Worm (Caenorhabditis elegans) whole organism, L2 larva: ENCODE measurements around the gene Y60A3A.8.

ENCODE experiments used
- C34F6.9 ChIP-seq: fragments of 150-350 bp; optimal IDR thresholded peaks from 2 replicates; lab custom pipeline; 2014; ENCODE audit warnings: missing biosample characterization, missing genetic modification characterization
- F13H6.1 ChIP-seq: sonication (generic microtip); optimal IDR thresholded peaks from 2 replicates; lab custom pipeline; 2016; ENCODE audit warnings: missing genetic modification characterization, missing compliant biosample characterization
- alr-1 ChIP-seq: fragments of 150-350 bp; optimal IDR thresholded peaks from 2 replicates; lab custom pipeline; 2014; ENCODE audit warnings: missing biosample characterization, missing genetic modification characterization
- aly-2 ChIP-seq: fragments of 150-350 bp; optimal IDR thresholded peaks from 2 replicates; lab custom pipeline; 2014; ENCODE audit warnings: missing biosample characterization, missing genetic modification characterization
- ama-1 ChIP-seq: fragments of 150-350 bp; optimal IDR thresholded peaks from 2 replicates; lab custom pipeline; 2018; ENCODE audit warnings: inconsistent platforms
- blmp-1 ChIP-seq: sonication (generic microtip); optimal IDR thresholded peaks from 2 replicates; lab custom pipeline; 2017; ENCODE audit warnings: missing genetic modification characterization, mild to moderate bottlenecking, missing compliant biosample characterization, antibody characterized with exemption, moderate library complexity; ENCODE audit not compliant: insufficient read depth
- ceh-16 ChIP-seq: fragments of 150-350 bp; optimal IDR thresholded peaks from 2 replicates; lab custom pipeline; 2014; ENCODE audit warnings: missing biosample characterization, missing genetic modification characterization
- ceh-82 ChIP-seq: fragments of 150-350 bp; optimal IDR thresholded peaks from 2 replicates; lab custom pipeline; 2014; ENCODE audit warnings: missing biosample characterization, missing genetic modification characterization
- crh-2 ChIP-seq: sonication (generic microtip); optimal IDR thresholded peaks from 2 replicates; lab custom pipeline; 2017; ENCODE audit warnings: missing biosample characterization, missing genetic modification characterization
- dmd-4 ChIP-seq: sonication (generic microtip); optimal IDR thresholded peaks from 2 replicates; lab custom pipeline; 2017; ENCODE audit warnings: missing biosample characterization, missing genetic modification characterization
- egl-27 ChIP-seq: sonication (generic microtip); optimal IDR thresholded peaks from 3 replicates; lab custom pipeline; 2017; ENCODE audit warnings: missing biosample characterization, missing genetic modification reagents, missing genetic modification characterization
- elt-3 ChIP-seq: sonication (generic microtip); optimal IDR thresholded peaks from 2 replicates; lab custom pipeline; 2017; ENCODE audit warnings: missing biosample characterization, missing genetic modification characterization
- fos-1 ChIP-seq: fragments of 150-350 bp; optimal IDR thresholded peaks from 2 replicates; lab custom pipeline; 2014; ENCODE audit warnings: missing biosample characterization, missing genetic modification characterization
- lin-11 ChIP-seq: fragments of 150-350 bp; sonication (generic microtip); optimal IDR thresholded peaks from 2 replicates; lab custom pipeline; 2014; ENCODE audit warnings: missing biosample characterization, missing genetic modification characterization, inconsistent platforms, mixed read lengths
- lin-13 ChIP-seq: fragments of 150-350 bp; optimal IDR thresholded peaks from 2 replicates; lab custom pipeline; 2014; ENCODE audit warnings: missing biosample characterization, missing genetic modification reagents, missing genetic modification characterization
- lin-39 ChIP-seq: fragments of 150-350 bp; optimal IDR thresholded peaks from 2 replicates; lab custom pipeline; 2014; ENCODE audit warnings: missing biosample characterization, missing genetic modification reagents, missing genetic modification characterization
- lsy-2 ChIP-seq, 2 experiments: fragments of 150-350 bp in 1 of 2; sonication (generic microtip) in 1 of 2; optimal IDR thresholded peaks; 2 replicates each; lab custom pipeline; 2014 to 2017; ENCODE audit warnings: missing biosample characterization in 2 of 2, missing genetic modification characterization in 2 of 2
- mab-5 ChIP-seq: fragments of 150-350 bp; optimal IDR thresholded peaks from 2 replicates; lab custom pipeline; 2014; ENCODE audit warnings: missing biosample characterization, missing genetic modification characterization
- mbf-1 ChIP-seq: sonication (generic microtip); optimal IDR thresholded peaks from 2 replicates; lab custom pipeline; 2017; ENCODE audit warnings: missing biosample characterization, missing genetic modification characterization
- mdl-1 ChIP-seq, 2 experiments: fragments of 150-350 bp in 1 of 2; sonication (generic microtip) in 1 of 2; optimal IDR thresholded peaks; 2 replicates each; lab custom pipeline; 2017; ENCODE audit warnings: missing biosample characterization in 2 of 2, missing genetic modification characterization in 2 of 2
- nhr-11 ChIP-seq: fragments of 150-350 bp; optimal IDR thresholded peaks from 2 replicates; lab custom pipeline; 2014; ENCODE audit warnings: missing biosample characterization, missing genetic modification characterization
- nhr-12 ChIP-seq: fragments of 150-350 bp; optimal IDR thresholded peaks from 2 replicates; lab custom pipeline; 2014; ENCODE audit warnings: missing biosample characterization, missing genetic modification characterization
- nhr-129 ChIP-seq: fragments of 150-350 bp; optimal IDR thresholded peaks from 2 replicates; lab custom pipeline; 2014; ENCODE audit warnings: missing biosample characterization, missing genetic modification characterization
- nhr-21 ChIP-seq: fragments of 150-350 bp; optimal IDR thresholded peaks from 2 replicates; lab custom pipeline; 2014; ENCODE audit warnings: missing biosample characterization, missing genetic modification characterization
- nhr-23 ChIP-seq: fragments of 150-350 bp; optimal IDR thresholded peaks from 2 replicates; lab custom pipeline; 2014; ENCODE audit warnings: missing biosample characterization, missing genetic modification reagents, missing genetic modification characterization
- nhr-237 ChIP-seq: fragments of 150-350 bp; optimal IDR thresholded peaks from 2 replicates; lab custom pipeline; 2014; ENCODE audit warnings: missing biosample characterization, missing genetic modification characterization
- nhr-77 ChIP-seq: fragments of 150-350 bp; optimal IDR thresholded peaks from 2 replicates; lab custom pipeline; 2014; ENCODE audit warnings: missing biosample characterization, missing genetic modification characterization
- peb-1 ChIP-seq: fragments of 150-350 bp; optimal IDR thresholded peaks from 2 replicates; lab custom pipeline; 2014; ENCODE audit warnings: missing biosample characterization, missing genetic modification characterization
- sem-4 ChIP-seq: fragments of 150-350 bp; optimal IDR thresholded peaks from 2 replicates; lab custom pipeline; 2014; ENCODE audit warnings: missing biosample characterization, missing genetic modification reagents, missing genetic modification characterization
- skn-1 ChIP-seq: sonication (generic microtip); optimal IDR thresholded peaks from 2 replicates; lab custom pipeline; 2017; ENCODE audit warnings: missing biosample characterization, missing genetic modification characterization
- sma-3 ChIP-seq: sonication (generic microtip); optimal IDR thresholded peaks from 2 replicates; lab custom pipeline; 2016; ENCODE audit warnings: missing genetic modification reagents, missing genetic modification characterization, missing compliant biosample characterization
- sma-9 ChIP-seq, 2 experiments: fragments of 150-350 bp in 1 of 2; sonication (generic microtip) in 1 of 2; optimal IDR thresholded peaks; 2 replicates each; lab custom pipeline; 2014 to 2016; ENCODE audit warnings: missing genetic modification characterization in 2 of 2, mild to moderate bottlenecking in 1 of 2, missing biosample characterization in 1 of 2, missing compliant biosample characterization in 1 of 2, missing genetic modification reagents in 1 of 2, moderate library complexity in 1 of 2
- snpc-4 ChIP-seq: fragments of 150-350 bp; optimal IDR thresholded peaks from 2 replicates; lab custom pipeline; 2014; ENCODE audit warnings: missing biosample characterization, missing genetic modification characterization
- unc-39 ChIP-seq: fragments of 150-350 bp; optimal IDR thresholded peaks from 2 replicates; lab custom pipeline; 2014; ENCODE audit warnings: missing biosample characterization, missing genetic modification characterization
- unc-62 ChIP-seq: fragments of 150-350 bp; optimal IDR thresholded peaks from 2 replicates; lab custom pipeline; 2014; ENCODE audit warnings: missing biosample characterization, missing genetic modification reagents, missing genetic modification characterization
- zag-1 ChIP-seq: fragments of 150-350 bp; optimal IDR thresholded peaks from 2 replicates; lab custom pipeline; 2014; ENCODE audit warnings: missing biosample characterization, missing genetic modification characterization
- ztf-1 ChIP-seq: fragments of 200-800 bp; sonication (Bioruptor generic); conservative IDR thresholded peaks from 2 replicates; pipeline ENCODE4 v1.3.6; 2022; ENCODE audit warnings: missing genetic modification characterization, missing compliant biosample characterization
- ztf-4 ChIP-seq: fragments of 150-350 bp; optimal IDR thresholded peaks from 2 replicates; lab custom pipeline; 2014; ENCODE audit warnings: missing biosample characterization, missing genetic modification characterization

Gene Y60A3A.8

DNA sequence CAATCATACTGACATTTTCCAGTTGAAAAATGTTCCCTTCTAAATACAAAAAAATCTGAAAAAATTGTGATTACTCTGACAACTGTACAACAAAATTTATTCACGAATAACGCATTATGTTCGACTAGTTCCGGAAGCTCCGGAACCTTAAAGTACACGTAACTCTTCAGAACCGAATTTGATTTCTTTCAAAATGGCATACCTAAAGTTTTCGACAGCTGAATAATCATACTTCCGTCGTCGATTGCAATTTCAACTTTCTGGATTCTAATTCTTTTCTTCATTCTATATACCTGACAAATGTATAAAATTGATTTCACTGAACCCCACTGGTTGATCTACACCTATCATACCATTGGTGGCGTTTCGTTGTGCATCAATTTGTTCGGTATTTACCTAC is 37.9 kb downstream of the Y60A3A.8 start, which contains the start of gene sri-67:
sri-67 (plus strand) TSS at position 301 of the 400 bp plus-strand sequence.
- no peak for TF ChIP-seq nhr-12
- no peak for TF ChIP-seq lin-13
- no peak for TF ChIP-seq nhr-129 (tag; lab: Kevin White, UChicago)
- no peak for TF ChIP-seq egl-27 (tag; lab: Kevin White, UChicago)
- TF ChIP-seq zag-1, result no peak
- no peak for TF ChIP-seq nhr-11 (tag; lab: Kevin White, UChicago)
- no peak for TF ChIP-seq ceh-16 (tag; lab: Kevin White, UChicago)
- no peak for TF ChIP-seq sem-4 (tag; lab: Kevin White, UChicago)
- no peak for TF ChIP-seq elt-3 (tag; lab: Kevin White, UChicago)
- TF ChIP-seq ceh-82 (tag; lab: Kevin White, UChicago), result no peak
- no peak for TF ChIP-seq mbf-1 (tag; lab: Kevin White, UChicago)
- TF ChIP-seq aly-2 (tag; lab: Kevin White, UChicago), result no peak
- no peak for TF ChIP-seq lin-11
- TF ChIP-seq fos-1 (tag; lab: Kevin White, UChicago), result no peak
- no peak for TF ChIP-seq nhr-77
- TF ChIP-seq nhr-23 (tag; lab: Kevin White, UChicago), result no peak
- TF ChIP-seq C34F6.9 (tag; lab: Kevin White, UChicago), result no peak
- TF ChIP-seq mab-5 (tag; lab: Kevin White, UChicago), result no peak
- no peak for TF ChIP-seq nhr-21 (tag; lab: Kevin White, UChicago)

DNA sequence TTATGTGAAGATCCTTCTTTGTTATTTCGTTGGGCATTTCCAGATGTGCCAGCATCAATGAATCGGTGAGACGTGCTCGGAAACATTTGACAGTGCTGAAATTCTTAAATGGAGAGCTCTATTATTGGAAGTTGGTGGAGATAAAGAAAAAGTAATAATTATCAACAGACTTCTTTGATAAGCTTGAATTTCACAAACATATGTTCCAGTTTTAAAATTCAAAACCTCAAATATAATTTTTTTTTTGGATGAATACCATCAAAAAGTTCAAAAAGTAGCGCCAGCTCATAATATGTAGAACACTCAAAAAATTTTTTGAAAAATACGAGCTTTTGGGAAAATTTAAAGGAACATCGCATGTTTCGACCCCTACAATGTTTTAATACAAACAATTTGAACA is 44.3 kb downstream of the Y60A3A.8 start, which contains the start of gene Y60A3A.25:
Y60A3A.25 (minus strand) TSS at position 101 of the 400 bp plus-strand sequence.
- no peak for TF ChIP-seq skn-1 (tag; lab: Kevin White, UChicago)

DNA sequence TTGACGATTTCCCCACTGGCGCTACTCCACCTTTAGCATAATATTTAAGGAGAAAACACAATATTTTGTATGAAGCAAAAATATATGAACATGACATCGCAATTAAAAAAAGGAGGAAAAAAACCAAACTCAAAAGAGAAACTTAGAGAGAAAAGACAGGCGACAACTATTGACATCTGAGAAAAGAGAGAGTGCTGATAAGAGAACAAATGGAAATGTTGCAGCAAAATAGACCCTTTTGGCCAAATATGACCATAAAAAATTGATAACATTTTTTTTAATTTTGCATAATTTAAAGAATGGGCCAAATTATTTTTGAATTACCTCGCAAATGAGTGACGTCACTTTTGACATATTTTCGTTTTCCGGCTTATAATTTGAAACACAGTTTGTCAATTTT is 44.9 kb downstream of the Y60A3A.8 start:
- no peak for TF ChIP-seq fos-1 (tag; lab: Kevin White, UChicago)
- TF ChIP-seq lsy-2 (tag; optimal IDR thresholded peaks at IDR 0.05; lab: Kevin White, UChicago), result no peak

DNA sequence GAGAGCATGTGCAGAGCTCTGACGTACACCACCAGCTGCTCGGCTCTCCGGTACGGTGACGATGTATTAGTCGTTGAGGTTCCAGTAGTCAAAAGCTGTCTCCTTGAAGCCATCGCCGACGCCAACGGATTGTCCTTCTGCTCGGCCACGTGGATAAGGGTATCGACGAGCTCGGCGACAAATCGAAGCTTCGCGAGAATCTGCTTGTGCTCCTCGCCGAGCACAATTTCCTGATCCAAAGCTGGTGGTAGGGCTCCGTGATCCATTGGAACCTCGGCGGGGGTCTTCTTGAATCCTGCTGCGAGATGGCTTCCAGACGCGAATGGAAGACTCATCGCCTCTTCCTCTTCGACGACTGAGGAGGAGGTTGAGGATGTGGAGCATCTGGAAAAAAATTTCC is 47.7 kb downstream of the Y60A3A.8 start:
- no peak for TF ChIP-seq unc-62 (GFP tag; lab: Kevin White, UChicago)
- TF ChIP-seq lin-39 (tag; lab: Kevin White, UChicago), result no peak
- no peak for TF ChIP-seq lsy-2 (tag; optimal IDR thresholded peaks at IDR 0.05; lab: Kevin White, UChicago)
- TF ChIP-seq ama-1 (lab: Kevin White, UChicago), result no peak
- no peak for TF ChIP-seq peb-1
- no peak for TF ChIP-seq unc-39 (tag; lab: Kevin White, UChicago)
- no peak for TF ChIP-seq sma-9 (GFP tag; optimal IDR thresholded peaks at IDR 0.05; lab: Kevin White, UChicago)
- TF ChIP-seq sma-9 (tag; optimal IDR thresholded peaks at IDR 0.05; lab: Kevin White, UChicago), result no peak
- no peak for TF ChIP-seq ztf-4
- no peak for TF ChIP-seq snpc-4
- no peak for TF ChIP-seq alr-1
- TF ChIP-seq lin-13, result no peak
- TF ChIP-seq nhr-237 (tag; lab: Kevin White, UChicago), result no peak
- TF ChIP-seq mdl-1 (tag; optimal IDR thresholded peaks at IDR 0.05; lab: Kevin White, UChicago), result no peak
- no peak for TF ChIP-seq ztf-1 (GFP tag; lab: Robert Waterston, UW)
- TF ChIP-seq F13H6.1 (tag; lab: Kevin White, UChicago), result no peak
- TF ChIP-seq C34F6.9 (tag; lab: Kevin White, UChicago), result no peak

DNA sequence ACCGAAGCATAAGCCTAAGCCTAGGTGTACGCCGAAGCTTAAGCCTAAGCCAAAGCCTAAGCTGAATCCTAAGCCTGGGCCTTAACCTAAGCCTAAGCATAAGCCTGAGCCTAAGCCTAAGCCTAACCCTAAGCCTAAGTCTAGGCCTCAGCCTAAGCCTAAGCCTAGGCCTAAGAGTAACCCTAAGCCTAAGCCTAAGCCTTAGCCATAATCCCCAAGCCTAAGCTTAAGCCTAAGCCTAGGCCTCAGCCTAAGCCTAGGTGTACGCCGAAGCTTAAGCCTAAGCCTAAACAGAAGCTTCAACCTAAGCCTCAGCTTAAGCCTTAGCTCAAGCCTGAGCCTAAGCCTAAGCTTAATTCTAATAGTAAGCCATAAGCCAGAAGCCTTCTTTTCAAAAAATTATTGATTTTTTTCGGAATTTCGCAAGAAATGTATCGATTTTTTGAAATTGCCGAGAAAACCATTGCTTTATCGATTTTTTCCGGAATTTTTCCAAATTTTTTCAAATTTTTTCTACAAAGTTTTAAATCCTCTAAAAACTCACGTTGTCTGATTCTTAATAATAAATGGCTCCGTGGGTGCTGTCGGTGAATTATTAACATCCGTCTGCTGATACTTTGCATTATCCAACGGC is 48.5 kb downstream of the Y60A3A.8 start:
- TF ChIP-seq crh-2 (no peak), sma-3 (GFP tag; lab: Kevin White, UChicago) (no peak), nhr-11 (tag; lab: Kevin White, UChicago) (no peak), dmd-4 (tag; lab: Kevin White, UChicago) (no peak), alr-1 (no peak), unc-62 (GFP tag; lab: Kevin White, UChicago) (no peak), lin-39 (tag; lab: Kevin White, UChicago) (no peak), fos-1 (tag; lab: Kevin White, UChicago) (no peak), blmp-1 (tag; lab: Kevin White, UChicago) (no peak), skn-1 (tag; lab: Kevin White, UChicago) (no peak), zag-1 (no peak), C34F6.9 (tag; lab: Kevin White, UChicago) (no peak)
